Fruit fly (Drosophila melanogaster) whole organism, adult: ENCODE results near the gene bero.

Experiments used
- CG11617 ChIP-seq: fragments of 200-800 bp; sonication (Bioruptor generic); optimal IDR thresholded peaks from 2 replicates; lab custom pipeline; 2017; ENCODE audit warnings: mild to moderate bottlenecking, missing biosample characterization, missing genetic modification reagents, missing genetic modification characterization
- CG12768 ChIP-seq: fragments of 200-800 bp; sonication (Bioruptor generic); optimal IDR thresholded peaks from 2 replicates; lab custom pipeline; 2017; ENCODE audit warnings: missing biosample characterization, missing genetic modification characterization, mild to moderate bottlenecking, moderate library complexity, missing genetic modification reagents
- CG14711 ChIP-seq: fragments of 200-800 bp; sonication (Bioruptor generic); optimal IDR thresholded peaks from 2 replicates; lab custom pipeline; 2018; ENCODE audit warnings: missing biosample characterization, mild to moderate bottlenecking, missing genetic modification characterization, moderate library complexity
- CG1620 ChIP-seq: fragments of 200-800 bp; sonication (Bioruptor generic); optimal IDR thresholded peaks from 2 replicates; lab custom pipeline; 2016; ENCODE audit warnings: missing biosample characterization, missing genetic modification characterization
- CG33017 ChIP-seq: fragments of 200-800 bp; sonication (Bioruptor generic); optimal IDR thresholded peaks from 2 replicates; lab custom pipeline; 2018; ENCODE audit warnings: missing biosample characterization, mild to moderate bottlenecking, missing genetic modification characterization, moderate library complexity
- CG5204 ChIP-seq: fragments of 200-800 bp; sonication (Bioruptor generic); optimal IDR thresholded peaks from 2 replicates; lab custom pipeline; 2016; ENCODE audit warnings: missing biosample characterization, missing genetic modification characterization
- CG7045 ChIP-seq: fragments of 200-800 bp; sonication (Bioruptor generic); optimal IDR thresholded peaks from 2 replicates; lab custom pipeline; 2017; ENCODE audit warnings: missing biosample characterization, mild to moderate bottlenecking, missing genetic modification characterization
- CG7101 ChIP-seq: fragments of 200-800 bp; sonication (Bioruptor generic); optimal IDR thresholded peaks from 2 replicates; lab custom pipeline; 2018; ENCODE audit warnings: missing biosample characterization, mild to moderate bottlenecking, missing genetic modification characterization, moderate library complexity
- Clk ChIP-seq: fragments of 200-800 bp; sonication (Bioruptor generic); optimal IDR thresholded peaks from 2 replicates; lab custom pipeline; 2017; ENCODE audit warnings: missing biosample characterization, missing genetic modification characterization
- Crg-1 ChIP-seq: fragments of 200-800 bp; sonication (Bioruptor generic); optimal IDR thresholded peaks from 2 replicates; lab custom pipeline; 2016; ENCODE audit warnings: missing biosample characterization, missing genetic modification characterization
- Mnt ChIP-seq: fragments of 200-800 bp; sonication (Bioruptor generic); optimal IDR thresholded peaks from 2 replicates; lab custom pipeline; 2016; ENCODE audit warnings: missing biosample characterization, mild to moderate bottlenecking, missing genetic modification characterization
- bab1 ChIP-seq: fragments of 200-800 bp; sonication (Bioruptor generic); optimal IDR thresholded peaks from 3 replicates; lab custom pipeline; 2019; ENCODE audit warnings: missing biosample characterization, mild to moderate bottlenecking, missing genetic modification characterization, moderate library complexity
- cic ChIP-seq: fragments of 200-800 bp; sonication (Bioruptor generic); optimal IDR thresholded peaks from 2 replicates; lab custom pipeline; 2017; ENCODE audit warnings: missing biosample characterization, mild to moderate bottlenecking, missing genetic modification characterization, moderate library complexity
- cnc ChIP-seq, 2 experiments: fragments of >200 bp; optimal IDR thresholded peaks; 2 replicates each; lab custom pipeline; 2017
- kay ChIP-seq: fragments of 200-800 bp; sonication (Bioruptor generic); peaks from one replicate; lab custom pipeline; 2016; ENCODE audit warnings: missing biosample characterization, missing genetic modification characterization, borderline replicate concordance
- ovo ChIP-seq: fragments of 200-800 bp; sonication (Bioruptor generic); optimal IDR thresholded peaks from 2 replicates; lab custom pipeline; 2016; ENCODE audit warnings: missing biosample characterization, missing genetic modification characterization
- pad ChIP-seq: fragments of 200-800 bp; sonication (Bioruptor generic); optimal IDR thresholded peaks from 3 replicates; lab custom pipeline; 2017; ENCODE audit warnings: missing biosample characterization, missing genetic modification characterization, mild to moderate bottlenecking, moderate library complexity, missing genetic modification reagents
- tj ChIP-seq: fragments of 200-800 bp; sonication (Bioruptor generic); optimal IDR thresholded peaks from 3 replicates; lab custom pipeline; 2017; ENCODE audit warnings: missing biosample characterization, mild to moderate bottlenecking, missing genetic modification characterization, moderate library complexity
- toe ChIP-seq: fragments of 200-800 bp; sonication (Bioruptor generic); optimal IDR thresholded peaks from 2 replicates; lab custom pipeline; 2016; ENCODE audit warnings: missing biosample characterization, missing genetic modification characterization

The bero gene

DNA sequence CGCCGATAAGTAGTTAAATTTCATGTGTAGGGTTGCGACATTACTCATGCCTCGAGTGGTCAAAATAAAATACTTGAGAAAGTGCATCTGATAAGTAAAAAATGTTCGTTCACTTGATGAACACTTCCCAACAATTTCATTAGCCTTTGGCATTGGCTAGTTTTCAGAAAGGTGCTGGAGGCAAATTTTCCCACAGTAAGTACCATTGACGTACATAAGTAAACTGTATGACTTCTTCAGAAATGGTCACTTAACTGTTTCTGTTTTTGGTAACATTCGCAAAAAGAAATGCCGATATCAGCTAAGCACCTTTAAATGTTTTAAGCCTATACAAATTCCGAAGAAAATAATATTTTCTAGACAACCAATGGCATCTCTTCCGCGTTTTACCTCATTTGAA, 24.6 kb downstream of the bero start:
- TF ChIP-seq kay (GFP tag; lab: Kevin White, UChicago), result peak; percentile 91
- no peak for TF ChIP-seq bab1 (GFP tag; lab: Kevin White, UChicago)

DNA sequence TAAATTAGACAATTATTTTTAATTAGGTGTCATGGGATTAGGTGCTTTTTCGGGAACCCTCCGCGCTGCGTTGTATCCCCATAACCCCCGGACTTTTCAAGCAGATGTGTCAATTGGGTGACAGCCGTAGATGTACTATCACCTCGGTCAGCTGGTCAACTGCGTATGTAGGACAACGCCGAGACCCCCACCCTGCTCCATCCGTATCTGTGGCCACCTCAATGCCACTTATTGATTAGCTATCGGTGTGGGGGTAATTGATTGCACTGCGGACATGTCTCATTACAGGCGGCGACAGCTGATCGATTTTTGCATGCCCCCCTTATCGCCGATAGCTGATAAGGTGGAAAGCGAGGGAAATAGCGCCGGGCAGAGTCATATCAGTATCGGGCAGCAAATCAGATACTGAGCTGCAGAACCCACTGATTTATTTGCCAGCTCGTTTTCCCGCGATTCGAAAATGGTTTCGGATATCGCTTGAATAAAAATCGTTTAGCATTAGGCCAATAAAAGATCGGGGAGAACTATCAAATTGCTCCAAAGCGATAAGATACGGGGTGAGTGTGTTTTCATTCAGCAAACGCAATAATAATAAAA, 25.2 kb downstream of the bero start:
- TF ChIP-seq kay (GFP tag; lab: Kevin White, UChicago) (no peak), CG14711 (tag; lab: Kevin White, UChicago) (no peak), CG33017 (peak; percentile 14), Crg-1 (GFP tag; lab: Kevin White, UChicago) (no peak), CG7045 (GFP tag; lab: Kevin White, UChicago) (no peak), cic (GFP tag; lab: Kevin White, UChicago) (peak; percentile 72), bab1 (GFP tag; lab: Kevin White, UChicago) (no peak), Mnt (GFP tag; lab: Kevin White, UChicago) (peak; percentile 2), pad (GFP tag; lab: Kevin White, UChicago) (peak; percentile 21), cnc (optimal IDR thresholded peaks at IDR 0.05; lab: Kevin White, UChicago) (no peak), ovo (peak; percentile 45), CG12768 (GFP tag; lab: Kevin White, UChicago) (peak; percentile 31), CG5204 (GFP tag; lab: Kevin White, UChicago) (no peak), Clk (no peak), CG7101 (tag; lab: Kevin White, UChicago) (no peak)

dm6 chr2L:20885889-20886507, 27.5 kb downstream of the bero start:
- TF ChIP-seq toe (GFP tag; lab: Kevin White, UChicago) (no peak), kay (GFP tag; lab: Kevin White, UChicago) (peak; percentile 90), Mnt (GFP tag; lab: Kevin White, UChicago) (peak; percentile 65), bab1 (GFP tag; lab: Kevin White, UChicago) (peak; percentile 13), cic (GFP tag; lab: Kevin White, UChicago) (peak; percentile 93), CG11617 (peak; percentile 30), CG33017 (peak; percentile 2), pad (GFP tag; lab: Kevin White, UChicago) (peak; percentile 23), CG7045 (GFP tag; lab: Kevin White, UChicago) (no peak), CG12768 (GFP tag; lab: Kevin White, UChicago) (no peak)

- TF ChIP-seq pad (GFP tag; lab: Kevin White, UChicago), result peak; percentile 29
- TF ChIP-seq CG7101 (tag; lab: Kevin White, UChicago), result peak; percentile 58
- TF ChIP-seq cic (GFP tag; lab: Kevin White, UChicago), result peak; percentile 23
- TF ChIP-seq CG33017, result peak; percentile 61
- no peak for TF ChIP-seq cnc (optimal IDR thresholded peaks at IDR 0.05; lab: Kevin White, UChicago)
- TF ChIP-seq toe (GFP tag; lab: Kevin White, UChicago), result no peak
- peak; percentile 11 for TF ChIP-seq CG14711 (tag; lab: Kevin White, UChicago)
These were observed 28.8 kb downstream of the bero start for dm6 chr2L:20887273-20887672.

DNA sequence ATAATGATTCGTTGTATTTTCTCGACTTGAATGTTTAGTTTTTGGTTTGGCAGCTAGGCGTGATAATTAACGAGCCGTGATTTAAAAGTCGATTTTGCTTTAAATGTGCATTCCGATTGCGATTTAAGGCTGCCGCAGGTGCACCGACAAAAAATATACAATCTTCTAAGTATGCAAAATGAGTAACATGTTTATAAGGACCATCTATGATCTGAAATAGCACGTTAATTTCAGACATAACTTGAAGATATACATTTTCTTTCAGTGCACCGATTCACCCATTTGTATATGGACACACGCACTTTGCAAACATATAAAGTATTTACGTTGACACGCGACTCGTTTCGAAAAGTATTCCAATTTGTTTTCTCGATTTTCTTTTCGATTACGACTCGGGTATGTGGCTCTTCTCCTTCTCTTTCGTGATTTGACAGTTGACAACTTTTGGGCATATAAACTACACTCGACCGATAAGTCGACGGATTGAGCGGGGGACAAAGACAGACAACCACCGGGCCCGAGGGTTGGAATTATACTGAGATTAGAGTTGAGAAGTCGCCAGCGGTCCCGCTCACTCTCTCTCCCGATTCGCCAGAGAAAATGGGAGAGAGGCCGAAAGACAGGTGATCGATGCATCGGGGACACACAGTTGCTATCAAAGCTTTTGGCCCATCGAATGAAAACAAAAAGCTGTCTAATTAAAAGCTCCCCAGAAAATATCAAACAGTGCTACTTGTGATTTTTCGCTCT, 31.5 kb downstream of the bero start:
- TF ChIP-seq Crg-1 (GFP tag; lab: Kevin White, UChicago) (no peak), kay (GFP tag; lab: Kevin White, UChicago) (no peak), CG7101 (tag; lab: Kevin White, UChicago) (peak; percentile 10), cic (GFP tag; lab: Kevin White, UChicago) (peak; percentile 42), CG12768 (GFP tag; lab: Kevin White, UChicago) (peak; percentile 70)

dm6 chr2L:20891188-20891587, 32.7 kb downstream of the bero start:
- TF ChIP-seq tj, result no peak
- no peak for TF ChIP-seq kay (GFP tag; lab: Kevin White, UChicago)
- TF ChIP-seq CG14711 (tag; lab: Kevin White, UChicago), result peak; percentile 92
- no peak for TF ChIP-seq Mnt (GFP tag; lab: Kevin White, UChicago)

- TF ChIP-seq CG11617 (no peak), Clk (no peak), CG1620 (GFP tag; lab: Kevin White, UChicago) (no peak), cic (GFP tag; lab: Kevin White, UChicago) (no peak), toe (GFP tag; lab: Kevin White, UChicago) (no peak), pad (GFP tag; lab: Kevin White, UChicago) (no peak), CG12768 (GFP tag; lab: Kevin White, UChicago) (no peak), cnc (optimal IDR thresholded peaks at IDR 0.05; lab: Kevin White, UChicago) (no peak), kay (GFP tag; lab: Kevin White, UChicago) (peak; percentile 76), ovo (no peak), Crg-1 (GFP tag; lab: Kevin White, UChicago) (peak; percentile 52), CG7045 (GFP tag; lab: Kevin White, UChicago) (peak; percentile 37), Mnt (GFP tag; lab: Kevin White, UChicago) (peak; percentile 37), CG5204 (GFP tag; lab: Kevin White, UChicago) (no peak), CG33017 (peak; percentile 31), CG7101 (tag; lab: Kevin White, UChicago) (peak; percentile 19), tj (peak; percentile 4), CG14711 (tag; lab: Kevin White, UChicago) (no peak)
These were observed 38.3 kb downstream of the bero start for dm6 chr2L:20896681-20897341.
